Worm (Caenorhabditis elegans): ENCODE data around the gene srd-18.

Gene srd-18

DNA sequence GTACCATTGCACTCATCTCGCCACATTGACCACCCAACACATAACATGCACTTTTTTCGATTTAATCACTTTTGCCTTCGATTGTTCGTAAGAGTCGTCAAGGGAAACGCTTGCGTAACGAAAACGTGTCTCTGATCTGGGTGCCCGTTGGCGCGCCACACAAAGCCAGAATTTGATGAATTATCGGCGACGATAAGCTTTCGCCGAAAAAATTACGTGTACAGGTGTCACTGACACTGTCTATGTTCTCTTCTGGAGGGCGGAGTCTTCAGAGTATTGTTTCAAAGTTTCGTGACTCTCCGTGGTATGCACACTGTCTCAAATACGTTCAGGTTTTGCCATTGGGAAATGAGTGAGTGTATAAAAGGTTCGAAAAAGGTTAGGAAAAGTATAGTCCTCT is 16.0 kb downstream of the srd-18 start, which contains the start of gene F53F1.4:
F53F1.4 (plus strand) TSS at position 390 of the 400 bp plus-strand sequence.
- TF ChIP-seq hmg-4 (GFP tag; optimal IDR thresholded peaks at IDR 0.05) (no peak), tbx-11 (GFP tag; IDR thresholded peaks at IDR 0.05) (no peak), hmbx-1 (tag; optimal IDR thresholded peaks at IDR 0.05) (no peak), pes-1 (GFP tag; IDR thresholded peaks at IDR 0.05) (no peak), tra-4 (tag; optimal IDR thresholded peaks at IDR 0.05) (no peak), ama-1 (optimal IDR thresholded peaks at IDR 0.05) (no peak), ets-7 (tag; optimal IDR thresholded peaks at IDR 0.05) (no peak), F13C5.2 (tag; optimal IDR thresholded peaks at IDR 0.05) (no peak), ceh-13 (GFP tag; optimal IDR thresholded peaks at IDR 0.05) (no peak), tbx-37 (GFP tag; conservative IDR thresholded peaks at IDR 0.05) (no peak), scrt-1 (GFP tag; IDR thresholded peaks at IDR 0.05) (no peak), B0310.2 (tag; optimal IDR thresholded peaks at IDR 0.05) (no peak), hnd-1 (tag; optimal IDR thresholded peaks at IDR 0.05) (no peak), aly-1 (tag; optimal IDR thresholded peaks at IDR 0.05) (no peak), flt-1 (GFP tag; IDR thresholded peaks at IDR 0.05) (no peak)

DNA sequence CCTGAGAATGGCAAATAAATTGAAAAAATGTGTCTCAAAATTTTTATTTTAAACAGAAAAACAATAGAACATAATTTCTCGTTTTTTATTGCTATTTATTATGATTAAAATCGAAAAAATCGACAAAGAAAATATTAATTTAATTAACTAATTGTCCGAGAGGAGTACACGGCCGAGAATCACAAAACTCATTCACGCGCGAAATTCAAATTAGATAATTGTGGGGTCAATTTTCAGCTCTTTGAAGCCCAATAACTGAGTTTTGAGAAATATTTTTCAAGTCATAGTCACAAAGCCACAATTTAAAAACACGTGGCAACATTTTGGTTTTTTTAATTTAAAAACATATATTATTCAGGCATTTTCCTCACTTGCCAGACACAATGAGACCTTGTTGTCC is 17.6 kb downstream of the srd-18 start:
- TF ChIP-seq hmg-4 (GFP tag; optimal IDR thresholded peaks at IDR 0.05) (no peak), ama-1 (optimal IDR thresholded peaks at IDR 0.05) (no peak), scrt-1 (GFP tag; IDR thresholded peaks at IDR 0.05) (no peak), ceh-13 (GFP tag; optimal IDR thresholded peaks at IDR 0.05) (no peak), pes-1 (GFP tag; IDR thresholded peaks at IDR 0.05) (no peak; the same call in 1 of the 2 replicates), ets-7 (tag; optimal IDR thresholded peaks at IDR 0.05) (no peak), ceh-36 (tag; optimal IDR thresholded peaks at IDR 0.05) (no peak), tbx-11 (GFP tag; IDR thresholded peaks at IDR 0.05) (no peak), tbx-37 (GFP tag; conservative IDR thresholded peaks at IDR 0.05) (no peak), F13C5.2 (tag; optimal IDR thresholded peaks at IDR 0.05) (no peak), sea-1 (GFP tag; conservative IDR thresholded peaks at IDR 0.05) (no peak), tra-4 (tag; optimal IDR thresholded peaks at IDR 0.05) (no peak), aly-1 (tag; optimal IDR thresholded peaks at IDR 0.05) (no peak), hnd-1 (tag; optimal IDR thresholded peaks at IDR 0.05) (no peak), flt-1 (GFP tag; IDR thresholded peaks at IDR 0.05) (no peak), B0310.2 (tag; optimal IDR thresholded peaks at IDR 0.05) (no peak), hmbx-1 (tag; optimal IDR thresholded peaks at IDR 0.05) (no peak)

DNA sequence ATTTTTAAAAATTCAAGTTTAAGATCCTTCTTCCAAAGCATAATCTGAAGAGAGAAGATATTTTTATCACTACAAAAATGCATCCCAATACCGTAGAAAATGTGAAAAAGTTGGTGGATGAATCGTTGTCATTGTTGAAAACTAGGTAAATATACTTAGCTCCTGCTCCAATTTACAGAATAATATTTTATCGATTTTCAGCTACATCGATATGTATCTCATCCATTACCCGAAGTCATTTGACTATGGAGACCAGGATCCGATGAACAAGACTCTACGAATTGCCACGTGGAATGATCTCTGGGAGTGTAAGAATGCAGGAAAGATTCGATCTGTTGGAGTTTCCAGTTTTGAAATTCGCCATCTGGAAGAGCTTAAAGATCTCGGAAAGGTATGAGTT is 18.2 kb downstream of the srd-18 start:
- TF ChIP-seq tbx-37 (GFP tag; conservative IDR thresholded peaks at IDR 0.05) = no peak
- no peak for TF ChIP-seq tbx-11 (GFP tag; IDR thresholded peaks at IDR 0.05)
- TF ChIP-seq ama-1 (optimal IDR thresholded peaks at IDR 0.05) = no peak
- TF ChIP-seq ets-7 (tag; optimal IDR thresholded peaks at IDR 0.05) = no peak
- TF ChIP-seq B0310.2 (tag; optimal IDR thresholded peaks at IDR 0.05) = no peak
- no peak for TF ChIP-seq F13C5.2 (tag; optimal IDR thresholded peaks at IDR 0.05)
- no peak for TF ChIP-seq tra-4 (tag; optimal IDR thresholded peaks at IDR 0.05)
- no peak for TF ChIP-seq flt-1 (GFP tag; IDR thresholded peaks at IDR 0.05)
- no peak for TF ChIP-seq ceh-36 (tag; optimal IDR thresholded peaks at IDR 0.05)
- no peak for TF ChIP-seq hmg-4 (GFP tag; optimal IDR thresholded peaks at IDR 0.05)
- TF ChIP-seq sea-1 (GFP tag; conservative IDR thresholded peaks at IDR 0.05) = no peak
- no peak for TF ChIP-seq scrt-1 (GFP tag; IDR thresholded peaks at IDR 0.05)
- TF ChIP-seq pes-1 (GFP tag; IDR thresholded peaks at IDR 0.05) = no peak

DNA sequence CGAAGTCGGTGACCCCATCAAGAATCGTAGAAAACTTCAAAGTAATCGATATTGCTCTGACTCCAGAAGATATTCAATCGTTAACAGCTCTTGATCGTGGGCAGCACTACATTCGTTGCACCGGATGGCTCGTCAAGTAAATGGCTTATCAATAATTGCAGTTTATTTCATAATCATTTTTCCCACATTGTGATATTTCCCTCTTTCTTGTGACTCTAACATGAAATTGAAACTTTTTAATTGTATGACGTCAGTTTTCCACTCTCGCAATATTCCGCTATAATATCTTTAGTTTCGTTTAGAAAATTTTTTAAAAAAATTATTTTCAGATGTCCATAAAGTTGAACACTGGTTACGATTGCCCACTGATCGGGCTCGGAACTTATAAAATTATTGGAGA is 18.8 kb downstream of the srd-18 start, which contains the start of gene F53F1.3:
F53F1.3 (plus strand) TSS at position 330 of the 400 bp plus-strand sequence.
- TF ChIP-seq flt-1 (GFP tag; IDR thresholded peaks at IDR 0.05) (no peak), pes-1 (GFP tag; IDR thresholded peaks at IDR 0.05) (no peak), aly-1 (tag; optimal IDR thresholded peaks at IDR 0.05) (no peak), F13C5.2 (tag; optimal IDR thresholded peaks at IDR 0.05) (no peak), ama-1 (optimal IDR thresholded peaks at IDR 0.05) (no peak), tbx-11 (GFP tag; IDR thresholded peaks at IDR 0.05) (no peak), ets-7 (tag; optimal IDR thresholded peaks at IDR 0.05) (no peak), hnd-1 (tag; optimal IDR thresholded peaks at IDR 0.05) (no peak), ceh-13 (GFP tag; optimal IDR thresholded peaks at IDR 0.05) (no peak), hmg-4 (GFP tag; optimal IDR thresholded peaks at IDR 0.05) (no peak), ceh-36 (tag; optimal IDR thresholded peaks at IDR 0.05) (no peak), sea-1 (GFP tag; conservative IDR thresholded peaks at IDR 0.05) (no peak), tbx-37 (GFP tag; conservative IDR thresholded peaks at IDR 0.05) (no peak), B0310.2 (tag; optimal IDR thresholded peaks at IDR 0.05) (no peak), tra-4 (tag; optimal IDR thresholded peaks at IDR 0.05) (no peak), scrt-1 (GFP tag; IDR thresholded peaks at IDR 0.05) (no peak)

DNA sequence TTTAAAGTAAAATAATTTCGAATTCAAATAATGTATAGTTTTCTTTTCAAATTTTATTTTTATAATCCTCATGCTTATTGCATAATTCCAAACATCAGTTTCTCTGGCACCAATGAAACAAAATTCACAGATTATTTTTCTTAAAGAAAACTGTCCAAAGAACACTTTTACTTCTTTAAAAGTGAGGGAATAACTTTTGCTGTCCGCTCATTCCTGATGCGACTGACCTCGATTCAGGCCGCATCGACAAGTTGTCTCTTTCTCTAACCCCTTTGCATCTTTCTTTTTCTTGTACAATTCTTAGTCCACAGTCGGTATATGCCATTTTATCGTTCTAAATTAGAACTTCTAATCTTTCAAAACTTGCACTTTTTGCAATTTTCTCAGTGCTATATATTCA is 20.2 kb downstream of the srd-18 start, which contains the start of gene F53F1.2:
F53F1.2 (plus strand) TSS at position 306 of the 400 bp plus-strand sequence.
- TF ChIP-seq pes-1 (GFP tag; IDR thresholded peaks at IDR 0.05) (no peak), tbx-11 (GFP tag; IDR thresholded peaks at IDR 0.05) (no peak), tra-4 (tag; optimal IDR thresholded peaks at IDR 0.05) (no peak), ets-7 (tag; optimal IDR thresholded peaks at IDR 0.05) (no peak), flt-1 (GFP tag; IDR thresholded peaks at IDR 0.05) (no peak), ama-1 (optimal IDR thresholded peaks at IDR 0.05) (no peak), scrt-1 (GFP tag; IDR thresholded peaks at IDR 0.05) (no peak), sea-1 (GFP tag; conservative IDR thresholded peaks at IDR 0.05) (no peak), F13C5.2 (tag; optimal IDR thresholded peaks at IDR 0.05) (no peak), hnd-1 (tag; optimal IDR thresholded peaks at IDR 0.05) (no peak), ceh-36 (tag; optimal IDR thresholded peaks at IDR 0.05) (no peak), tbx-37 (GFP tag; conservative IDR thresholded peaks at IDR 0.05) (no peak), ceh-13 (GFP tag; optimal IDR thresholded peaks at IDR 0.05) (no peak), hmg-4 (GFP tag; optimal IDR thresholded peaks at IDR 0.05) (no peak), aly-1 (tag; optimal IDR thresholded peaks at IDR 0.05) (no peak), B0310.2 (tag; optimal IDR thresholded peaks at IDR 0.05) (no peak), hmbx-1 (tag; optimal IDR thresholded peaks at IDR 0.05) (no peak)

DNA sequence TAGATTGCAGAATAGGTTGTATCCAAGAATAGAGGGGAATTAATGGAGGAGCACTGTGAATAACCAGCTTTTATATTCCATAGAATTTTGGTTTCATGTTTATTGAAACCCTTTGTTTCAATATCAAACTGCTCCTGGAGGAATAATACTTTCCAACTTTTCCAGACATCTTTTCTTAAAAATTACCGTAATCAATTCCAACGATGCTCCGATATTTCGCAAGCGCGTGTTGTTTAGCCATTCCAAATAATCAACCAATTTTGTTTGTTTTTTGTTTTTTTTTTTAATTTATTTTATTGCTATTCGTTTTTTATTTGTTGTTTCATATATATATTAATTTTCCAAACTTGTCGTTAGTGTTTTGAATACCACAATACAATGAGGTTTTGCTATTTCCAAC is 20.6 kb downstream of the srd-18 start, which contains the start of gene cutl-1:
cutl-1 (minus strand) TSS at position 83 of the 400 bp plus-strand sequence.
- TF ChIP-seq ets-7 (tag; optimal IDR thresholded peaks at IDR 0.05) (no peak), aly-1 (tag; optimal IDR thresholded peaks at IDR 0.05) (no peak), hmg-4 (GFP tag; optimal IDR thresholded peaks at IDR 0.05) (no peak), hmbx-1 (tag; optimal IDR thresholded peaks at IDR 0.05) (no peak), tra-4 (tag; optimal IDR thresholded peaks at IDR 0.05) (no peak), ceh-13 (GFP tag; optimal IDR thresholded peaks at IDR 0.05) (no peak), ama-1 (optimal IDR thresholded peaks at IDR 0.05) (no peak), tbx-11 (GFP tag; IDR thresholded peaks at IDR 0.05) (no peak), flt-1 (GFP tag; IDR thresholded peaks at IDR 0.05) (no peak), B0310.2 (tag; optimal IDR thresholded peaks at IDR 0.05) (no peak), F13C5.2 (tag; optimal IDR thresholded peaks at IDR 0.05) (no peak), pes-1 (GFP tag; IDR thresholded peaks at IDR 0.05) (no peak), scrt-1 (GFP tag; IDR thresholded peaks at IDR 0.05) (no peak), ceh-36 (tag; optimal IDR thresholded peaks at IDR 0.05) (no peak), sea-1 (GFP tag; conservative IDR thresholded peaks at IDR 0.05) (no peak), hnd-1 (tag; optimal IDR thresholded peaks at IDR 0.05) (no peak)

Measured in whole organism, early embryonic.